Fruit fly (Drosophila melanogaster) whole organism: ENCODE results near the gene CG18530.

Source experiments
- CG8478 ChIP-seq: fragments of >200 bp; optimal IDR thresholded peaks from 2 replicates; lab custom pipeline; 2018; ENCODE audit warnings: inconsistent platforms
- psq ChIP-seq: fragments of >200 bp; optimal IDR thresholded peaks from 2 replicates; lab custom pipeline; 2017

DNA sequence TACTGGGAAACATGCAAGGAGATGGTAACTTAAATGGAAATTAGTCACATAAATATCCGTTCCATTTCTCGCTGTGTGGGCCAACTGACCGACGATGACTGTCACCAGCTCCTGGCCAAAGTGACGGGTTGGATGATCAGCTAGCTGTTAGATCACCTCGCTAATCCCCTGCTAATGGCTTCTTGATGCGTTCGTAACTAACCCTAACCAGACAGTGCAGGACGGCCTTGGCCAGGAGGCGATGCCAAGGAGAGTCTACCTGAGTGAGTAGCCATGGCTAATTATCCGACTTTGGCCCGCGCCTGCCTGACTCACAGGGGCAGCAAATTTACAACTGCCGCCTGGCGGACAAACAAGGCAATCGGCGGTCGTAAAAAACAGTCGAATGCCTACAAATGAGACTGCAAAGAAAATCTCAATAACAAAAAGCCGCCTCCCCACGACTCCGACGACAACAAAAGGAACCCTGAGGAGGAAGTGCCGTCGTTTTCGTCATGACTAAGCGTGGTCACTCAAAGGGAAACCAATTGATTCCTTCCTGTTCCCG, 12.7 kb downstream of the CG18530 start:
- no peak for TF ChIP-seq psq (lab: Kevin White, UChicago)
- no peak for TF ChIP-seq CG8478
